Worm (Caenorhabditis elegans): ENCODE results near the gene Y75B12B.1.

DNA sequence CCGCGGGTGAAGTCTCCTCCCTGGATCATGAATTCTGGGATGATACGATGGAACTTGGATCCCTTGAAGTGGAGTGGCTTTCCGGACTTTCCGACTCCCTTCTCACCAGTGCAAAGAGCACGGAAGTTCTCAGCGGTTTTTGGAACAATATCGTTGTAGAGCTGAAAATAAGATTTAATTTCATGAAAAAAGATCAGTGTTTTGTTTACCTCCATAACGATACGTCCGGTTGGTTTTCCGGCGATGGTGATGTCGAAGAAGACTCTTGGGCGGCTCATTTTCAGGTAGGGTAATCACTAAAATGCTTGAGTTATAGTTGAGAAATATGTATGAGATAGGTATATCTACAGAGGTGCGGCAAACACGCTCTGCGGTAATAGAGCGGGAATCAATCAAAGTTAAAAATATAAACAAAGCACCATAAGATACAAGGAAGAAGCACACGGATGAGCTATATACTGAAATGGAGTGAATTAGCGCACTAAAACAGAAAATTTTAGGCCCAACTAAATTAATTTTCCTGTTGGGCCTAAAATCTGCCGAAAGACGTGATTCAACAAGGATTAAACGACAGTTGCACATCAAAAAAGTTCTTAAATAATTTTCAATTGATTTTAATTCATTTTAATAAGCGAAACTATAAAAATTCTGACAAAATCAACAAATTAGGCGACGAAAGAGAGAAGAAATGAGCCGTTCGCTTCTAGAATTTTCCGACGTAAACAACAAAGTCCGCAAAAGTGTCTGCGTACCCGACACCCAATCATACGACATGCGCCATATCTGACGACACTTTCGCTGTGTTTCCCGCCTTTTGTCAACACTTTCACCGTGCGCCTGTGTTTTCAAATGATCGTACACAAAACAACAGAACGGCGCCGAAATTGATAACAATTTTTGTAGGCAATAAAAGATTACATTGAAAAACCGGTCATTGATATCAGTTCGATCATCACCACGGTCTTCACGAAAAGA lies 2.9 kb downstream of the Y75B12B.1 start, which contains the start of the genes cyn-7 and bath-36:
- TF ChIP-seq elt-1 (tag; optimal IDR thresholded peaks at IDR 0.05) (no peak), snpc-4 (tag; optimal IDR thresholded peaks at IDR 0.05) (peak; percentile 59), lin-39 (tag; optimal IDR thresholded peaks at IDR 0.05) (no peak), nhr-77 (tag; optimal IDR thresholded peaks at IDR 0.05) (peak; percentile 0), ceh-9 (tag; optimal IDR thresholded peaks at IDR 0.05) (no peak), nhr-12 (tag; optimal IDR thresholded peaks at IDR 0.05) (no peak), skn-1 (tag; optimal IDR thresholded peaks at IDR 0.05) (no peak), fos-1 (tag; optimal IDR thresholded peaks at IDR 0.05) (no peak), aly-2 (tag; optimal IDR thresholded peaks at IDR 0.05) (no peak), nhr-76 (tag; optimal IDR thresholded peaks at IDR 0.05) (no peak), nfya-1 (tag; optimal IDR thresholded peaks at IDR 0.05; ENCODE audit: insufficient read depth) (peak; percentile 74)

Measured in whole organism, L3 larva.